Worm (Caenorhabditis elegans) whole organism, L2 larva: ENCODE results near the gene dac-1.

Experiments used
- F13H6.1 ChIP-seq: sonication (generic microtip); optimal IDR thresholded peaks from 2 replicates; lab custom pipeline; 2016; ENCODE audit warnings: missing genetic modification characterization, missing compliant biosample characterization
- Y55F3AM.14 ChIP-seq: fragments of 200-800 bp; sonication (Bioruptor generic); optimal IDR thresholded peaks from 2 replicates; lab custom pipeline; 2018; ENCODE audit warnings: mild to moderate bottlenecking, missing genetic modification characterization, missing compliant biosample characterization
- ZK546.5 ChIP-seq: sonication (generic microtip); optimal IDR thresholded peaks from 2 replicates; lab custom pipeline; 2017; ENCODE audit warnings: missing biosample characterization, missing genetic modification characterization
- aly-2 ChIP-seq: fragments of 150-350 bp; optimal IDR thresholded peaks from 2 replicates; lab custom pipeline; 2014; ENCODE audit warnings: missing biosample characterization, missing genetic modification characterization
- ama-1 ChIP-seq: fragments of 150-350 bp; optimal IDR thresholded peaks from 2 replicates; lab custom pipeline; 2018; ENCODE audit warnings: inconsistent platforms
- blmp-1 ChIP-seq: sonication (generic microtip); optimal IDR thresholded peaks from 2 replicates; lab custom pipeline; 2017; ENCODE audit warnings: missing genetic modification characterization, mild to moderate bottlenecking, missing compliant biosample characterization, antibody characterized with exemption, moderate library complexity; ENCODE audit not compliant: insufficient read depth
- ceh-16 ChIP-seq: fragments of 150-350 bp; optimal IDR thresholded peaks from 2 replicates; lab custom pipeline; 2014; ENCODE audit warnings: missing biosample characterization, missing genetic modification characterization
- ceh-82 ChIP-seq: fragments of 150-350 bp; optimal IDR thresholded peaks from 2 replicates; lab custom pipeline; 2014; ENCODE audit warnings: missing biosample characterization, missing genetic modification characterization
- crh-2 ChIP-seq: sonication (generic microtip); optimal IDR thresholded peaks from 2 replicates; lab custom pipeline; 2017; ENCODE audit warnings: missing biosample characterization, missing genetic modification characterization
- dmd-4 ChIP-seq: sonication (generic microtip); optimal IDR thresholded peaks from 2 replicates; lab custom pipeline; 2017; ENCODE audit warnings: missing biosample characterization, missing genetic modification characterization
- egl-27 ChIP-seq: sonication (generic microtip); optimal IDR thresholded peaks from 3 replicates; lab custom pipeline; 2017; ENCODE audit warnings: missing biosample characterization, missing genetic modification reagents, missing genetic modification characterization
- elt-1 ChIP-seq: fragments of 150-350 bp; optimal IDR thresholded peaks from 2 replicates; lab custom pipeline; 2014; ENCODE audit warnings: missing biosample characterization, missing genetic modification characterization
- elt-3 ChIP-seq: sonication (generic microtip); optimal IDR thresholded peaks from 2 replicates; lab custom pipeline; 2017; ENCODE audit warnings: missing biosample characterization, missing genetic modification characterization
- fos-1 ChIP-seq: fragments of 150-350 bp; optimal IDR thresholded peaks from 2 replicates; lab custom pipeline; 2014; ENCODE audit warnings: missing biosample characterization, missing genetic modification characterization
- gmeb-1 ChIP-seq: fragments of 150-350 bp; optimal IDR thresholded peaks from 2 replicates; lab custom pipeline; 2014; ENCODE audit warnings: missing biosample characterization, missing genetic modification characterization
- lin-11 ChIP-seq: fragments of 150-350 bp; sonication (generic microtip); optimal IDR thresholded peaks from 2 replicates; lab custom pipeline; 2014; ENCODE audit warnings: missing biosample characterization, missing genetic modification characterization, inconsistent platforms, mixed read lengths
- lin-13 ChIP-seq: fragments of 150-350 bp; optimal IDR thresholded peaks from 2 replicates; lab custom pipeline; 2014; ENCODE audit warnings: missing biosample characterization, missing genetic modification reagents, missing genetic modification characterization
- lin-39 ChIP-seq: fragments of 150-350 bp; optimal IDR thresholded peaks from 2 replicates; lab custom pipeline; 2014; ENCODE audit warnings: missing biosample characterization, missing genetic modification reagents, missing genetic modification characterization
- lsy-2 ChIP-seq, 2 experiments: fragments of 150-350 bp in 1 of 2; sonication (generic microtip) in 1 of 2; optimal IDR thresholded peaks; 2 replicates each; lab custom pipeline; 2014 to 2017; ENCODE audit warnings: missing biosample characterization in 2 of 2, missing genetic modification characterization in 2 of 2
- mab-5 ChIP-seq: fragments of 150-350 bp; optimal IDR thresholded peaks from 2 replicates; lab custom pipeline; 2014; ENCODE audit warnings: missing biosample characterization, missing genetic modification characterization
- mbf-1 ChIP-seq: sonication (generic microtip); optimal IDR thresholded peaks from 2 replicates; lab custom pipeline; 2017; ENCODE audit warnings: missing biosample characterization, missing genetic modification characterization
- mdl-1 ChIP-seq, 2 experiments: fragments of 150-350 bp in 1 of 2; sonication (generic microtip) in 1 of 2; optimal IDR thresholded peaks; 2 replicates each; lab custom pipeline; 2017; ENCODE audit warnings: missing biosample characterization in 2 of 2, missing genetic modification characterization in 2 of 2
- nhr-10 ChIP-seq: sonication (generic microtip); optimal IDR thresholded peaks from 2 replicates; lab custom pipeline; 2017; ENCODE audit warnings: missing biosample characterization, missing genetic modification characterization
- nhr-11 ChIP-seq: fragments of 150-350 bp; optimal IDR thresholded peaks from 2 replicates; lab custom pipeline; 2014; ENCODE audit warnings: missing biosample characterization, missing genetic modification characterization
- nhr-12 ChIP-seq: fragments of 150-350 bp; optimal IDR thresholded peaks from 2 replicates; lab custom pipeline; 2014; ENCODE audit warnings: missing biosample characterization, missing genetic modification characterization
- nhr-21 ChIP-seq: fragments of 150-350 bp; optimal IDR thresholded peaks from 2 replicates; lab custom pipeline; 2014; ENCODE audit warnings: missing biosample characterization, missing genetic modification characterization
- nhr-23 ChIP-seq: fragments of 150-350 bp; optimal IDR thresholded peaks from 2 replicates; lab custom pipeline; 2014; ENCODE audit warnings: missing biosample characterization, missing genetic modification reagents, missing genetic modification characterization
- nhr-237 ChIP-seq: fragments of 150-350 bp; optimal IDR thresholded peaks from 2 replicates; lab custom pipeline; 2014; ENCODE audit warnings: missing biosample characterization, missing genetic modification characterization
- nhr-6 ChIP-seq: fragments of 150-350 bp; optimal IDR thresholded peaks from 2 replicates; lab custom pipeline; 2014; ENCODE audit warnings: missing biosample characterization, missing genetic modification characterization
- nhr-77 ChIP-seq: fragments of 150-350 bp; optimal IDR thresholded peaks from 2 replicates; lab custom pipeline; 2014; ENCODE audit warnings: missing biosample characterization, missing genetic modification characterization
- sem-4 ChIP-seq: fragments of 150-350 bp; optimal IDR thresholded peaks from 2 replicates; lab custom pipeline; 2014; ENCODE audit warnings: missing biosample characterization, missing genetic modification reagents, missing genetic modification characterization
- sma-3 ChIP-seq: sonication (generic microtip); optimal IDR thresholded peaks from 2 replicates; lab custom pipeline; 2016; ENCODE audit warnings: missing genetic modification reagents, missing genetic modification characterization, missing compliant biosample characterization
- sma-9 ChIP-seq, 2 experiments: fragments of 150-350 bp in 1 of 2; sonication (generic microtip) in 1 of 2; optimal IDR thresholded peaks; 2 replicates each; lab custom pipeline; 2014 to 2016; ENCODE audit warnings: missing genetic modification characterization in 2 of 2, mild to moderate bottlenecking in 1 of 2, missing biosample characterization in 1 of 2, missing compliant biosample characterization in 1 of 2, missing genetic modification reagents in 1 of 2, moderate library complexity in 1 of 2
- unc-62 ChIP-seq: fragments of 150-350 bp; optimal IDR thresholded peaks from 2 replicates; lab custom pipeline; 2014; ENCODE audit warnings: missing biosample characterization, missing genetic modification reagents, missing genetic modification characterization
- zag-1 ChIP-seq: fragments of 150-350 bp; optimal IDR thresholded peaks from 2 replicates; lab custom pipeline; 2014; ENCODE audit warnings: missing biosample characterization, missing genetic modification characterization
- ztf-11 ChIP-seq: sonication (generic microtip); optimal IDR thresholded peaks from 2 replicates; lab custom pipeline; 2017; ENCODE audit warnings: missing biosample characterization, missing genetic modification characterization
- ztf-4 ChIP-seq: fragments of 150-350 bp; optimal IDR thresholded peaks from 2 replicates; lab custom pipeline; 2014; ENCODE audit warnings: missing biosample characterization, missing genetic modification characterization

Gene dac-1

DNA sequence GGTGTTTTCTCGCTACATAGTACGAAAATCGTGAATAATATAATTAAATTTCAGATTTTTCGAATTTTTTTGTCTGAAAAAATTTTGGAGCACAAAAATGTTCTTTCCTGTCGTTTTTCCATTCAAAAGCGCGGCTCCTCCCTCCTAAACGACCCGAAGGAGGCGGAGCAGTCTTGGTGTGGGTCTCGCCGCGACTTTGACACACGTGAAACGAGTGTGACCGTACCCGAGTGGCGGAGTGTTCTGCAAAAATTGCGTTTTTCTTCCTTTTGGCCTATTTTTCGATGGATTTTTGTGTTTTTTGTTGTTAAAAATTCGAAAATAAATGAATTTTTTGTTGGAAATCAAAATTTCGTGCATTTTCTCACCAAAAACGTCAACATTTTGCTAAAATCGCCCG lies 22.4 kb upstream of the dac-1 start, which contains the start of gene snt-2 (continued):
- no peak for TF ChIP-seq aly-2 (tag; lab: Kevin White, UChicago)
- TF ChIP-seq gmeb-1 (tag; lab: Kevin White, UChicago), result peak; percentile 78
- no peak for TF ChIP-seq nhr-10 (tag; lab: Kevin White, UChicago)
- TF ChIP-seq mdl-1 (tag; optimal IDR thresholded peaks at IDR 0.05; lab: Kevin White, UChicago), result peak in 1 of 2 experiments; percentile 39
- TF ChIP-seq nhr-6 (tag; lab: Kevin White, UChicago), result no peak
- no peak for TF ChIP-seq nhr-237 (tag; lab: Kevin White, UChicago)
- TF ChIP-seq zag-1 (tag; lab: Kevin White, UChicago), result no peak
- TF ChIP-seq elt-3 (tag; lab: Kevin White, UChicago), result no peak
- TF ChIP-seq nhr-23, result no peak
- no peak for TF ChIP-seq dmd-4 (tag; lab: Kevin White, UChicago)

DNA sequence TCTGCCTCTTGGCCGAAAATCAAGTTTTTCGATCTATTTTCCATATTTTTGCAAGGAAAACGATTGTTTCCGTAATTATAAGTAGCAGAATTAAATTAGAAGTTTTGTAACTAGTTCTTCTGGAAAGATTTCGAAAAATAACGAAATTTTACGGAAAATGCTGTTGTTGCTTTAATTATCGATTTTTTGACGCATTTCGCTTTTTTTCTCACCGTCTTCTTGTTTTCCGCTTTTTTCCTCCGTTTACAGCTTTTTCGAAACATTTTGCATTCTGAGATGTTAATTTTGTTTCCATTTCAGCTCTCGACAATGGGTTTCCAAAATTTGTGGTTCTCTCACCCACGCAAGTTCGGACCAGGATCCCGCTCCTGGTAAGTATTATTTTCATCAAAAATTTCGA lies 21.9 kb upstream of the dac-1 start, which contains the start of gene rps-29:
Gene rps-29 (plus strand): TSS at position 301 of the 400 bp plus-strand sequence.
- no peak for TF ChIP-seq crh-2 (tag; lab: Kevin White, UChicago)

DNA sequence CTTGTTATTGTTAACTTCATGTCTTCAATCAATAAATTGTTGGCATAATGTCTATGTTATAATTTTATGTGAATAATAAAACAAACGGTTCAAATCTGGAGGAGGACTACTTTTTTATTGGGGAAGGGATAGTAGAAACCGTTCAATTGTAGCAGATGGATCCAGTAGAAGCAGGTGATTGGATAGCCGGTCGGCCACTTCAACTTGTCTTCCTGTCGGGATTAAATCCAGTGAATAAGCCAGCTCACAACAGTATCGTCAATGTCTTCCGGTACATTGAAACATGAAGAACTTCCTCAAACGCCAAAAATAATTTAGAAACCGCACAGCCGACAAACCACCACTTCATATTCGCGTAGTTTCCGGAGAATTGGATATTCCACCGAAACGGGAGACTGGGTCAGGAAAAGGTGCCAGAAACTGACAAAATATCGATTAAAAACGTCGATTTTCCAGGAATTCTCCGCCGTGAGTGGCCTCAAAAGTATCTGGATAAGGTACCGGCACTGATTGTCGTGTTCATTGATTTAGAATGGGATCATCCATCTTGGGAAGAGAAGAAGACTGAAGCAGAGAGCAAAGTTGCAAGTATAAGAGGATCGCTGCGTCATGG lies 20.9 kb upstream of the dac-1 start, which contains the start of gene trpp-11:
Gene trpp-11 (plus strand): TSS at position 153 of the 613 bp plus-strand sequence.
- TF ChIP-seq ztf-11 (tag; lab: Kevin White, UChicago) (no peak), blmp-1 (tag; lab: Kevin White, UChicago) (no peak), elt-1 (tag; lab: Kevin White, UChicago) (no peak), nhr-77 (tag; lab: Kevin White, UChicago) (no peak), crh-2 (tag; lab: Kevin White, UChicago) (no peak)

DNA sequence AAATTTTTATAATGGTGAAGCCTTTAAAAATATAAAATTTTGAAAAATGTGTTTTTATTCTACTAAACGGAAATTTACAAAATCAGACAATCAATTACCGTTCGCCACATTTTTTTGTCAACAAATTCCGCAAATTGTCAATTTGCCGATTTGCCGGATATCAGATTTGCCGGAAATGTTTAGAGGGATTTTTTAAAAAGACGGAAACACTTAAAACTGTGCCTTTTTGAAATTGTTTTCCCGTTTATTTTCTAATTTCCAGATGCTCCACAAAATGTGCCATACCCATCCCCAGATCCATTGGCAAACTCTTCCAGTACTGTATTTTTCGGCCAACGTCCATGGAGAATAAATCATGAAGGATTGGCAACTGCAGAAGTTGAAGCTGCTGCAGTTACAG lies 18.4 kb upstream of the dac-1 start:
- TF ChIP-seq gmeb-1 (tag; lab: Kevin White, UChicago), result no peak
- TF ChIP-seq, all 48 proteins: peak for 0

DNA sequence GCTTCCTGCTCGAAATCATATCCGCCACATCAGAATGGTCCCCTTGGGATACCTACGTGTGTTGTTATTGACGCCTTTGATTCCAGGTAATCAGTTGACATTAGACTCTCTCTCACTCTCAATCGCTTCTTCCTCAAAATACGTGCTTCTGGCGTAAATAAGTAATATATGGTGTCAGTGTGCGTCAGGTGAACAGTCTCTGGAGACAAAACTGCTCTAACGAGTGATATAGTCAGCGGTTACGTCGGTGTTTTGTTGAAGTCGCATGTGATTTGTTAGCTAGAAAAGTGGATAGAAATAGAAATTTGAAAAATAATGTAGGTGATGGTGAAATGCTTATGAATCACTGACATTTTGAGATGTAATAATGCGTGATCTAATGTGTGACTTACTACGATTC lies 13.9 kb upstream of the dac-1 start:
- no peak for TF ChIP-seq lin-39 (tag; lab: Kevin White, UChicago)
- TF ChIP-seq nhr-12, result no peak
- no peak for TF ChIP-seq mab-5 (tag; lab: Kevin White, UChicago)
- no peak for TF ChIP-seq F13H6.1 (tag; lab: Kevin White, UChicago)
- no peak for TF ChIP-seq egl-27 (tag; lab: Kevin White, UChicago)
- no peak for TF ChIP-seq sem-4 (tag; lab: Kevin White, UChicago)
- TF ChIP-seq sma-9 (GFP tag; optimal IDR thresholded peaks at IDR 0.05; lab: Kevin White, UChicago), result no peak
- TF ChIP-seq sma-9 (tag; optimal IDR thresholded peaks at IDR 0.05; lab: Kevin White, UChicago), result no peak
- TF ChIP-seq mbf-1 (tag; lab: Kevin White, UChicago), result no peak
- TF ChIP-seq Y55F3AM.14 (GFP tag; lab: Kevin White, UChicago), result no peak
- TF ChIP-seq nhr-21, result no peak
- no peak for TF ChIP-seq lin-13 (GFP tag; lab: Kevin White, UChicago)
- TF ChIP-seq zag-1 (tag; lab: Kevin White, UChicago), result no peak
- TF ChIP-seq mdl-1 (tag; optimal IDR thresholded peaks at IDR 0.05; lab: Kevin White, UChicago), result no peak
- no peak for TF ChIP-seq unc-62 (GFP tag; lab: Kevin White, UChicago)
- TF ChIP-seq nhr-6 (tag; lab: Kevin White, UChicago), result no peak
- no peak for TF ChIP-seq fos-1 (tag; lab: Kevin White, UChicago)
- TF ChIP-seq ztf-4 (tag; lab: Kevin White, UChicago), result no peak

DNA sequence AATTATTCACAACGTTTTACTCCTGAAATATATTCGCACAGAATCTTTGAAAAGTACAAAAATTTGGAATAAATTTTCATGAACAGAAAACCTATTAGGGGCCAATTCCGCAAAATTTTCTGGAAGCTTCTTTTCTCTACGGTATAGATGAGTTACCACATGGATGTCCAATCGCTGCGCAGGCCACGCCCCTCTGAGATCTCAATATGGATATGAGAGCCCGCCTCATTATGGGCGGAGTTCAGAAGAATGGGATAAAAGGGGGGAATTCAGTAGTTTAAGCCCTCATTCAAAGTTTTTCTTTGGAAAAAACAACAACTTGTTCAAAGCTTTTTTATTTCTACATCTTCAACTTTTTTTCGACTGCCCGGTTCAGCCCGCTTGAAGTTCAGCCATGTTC lies 4.4 kb upstream of the dac-1 start, which contains the start of gene daf-7:
Gene daf-7 (plus strand): TSS at position 301 of the 400 bp plus-strand sequence.
- TF ChIP-seq mbf-1 (tag; lab: Kevin White, UChicago) (no peak), crh-2 (tag; lab: Kevin White, UChicago) (no peak), ceh-82 (tag; lab: Kevin White, UChicago) (no peak), sma-3 (GFP tag; lab: Kevin White, UChicago) (no peak), nhr-21 (no peak), ZK546.5 (tag; lab: Kevin White, UChicago) (no peak), sma-9 (GFP tag; optimal IDR thresholded peaks at IDR 0.05; lab: Kevin White, UChicago) (no peak), sma-9 (tag; optimal IDR thresholded peaks at IDR 0.05; lab: Kevin White, UChicago) (no peak), nhr-6 (tag; lab: Kevin White, UChicago) (no peak), mab-5 (tag; lab: Kevin White, UChicago) (no peak), ceh-16 (no peak), nhr-11 (tag; lab: Kevin White, UChicago) (no peak), lin-11 (tag; lab: Kevin White, UChicago) (no peak), lin-13 (GFP tag; lab: Kevin White, UChicago) (no peak), lsy-2 (tag; optimal IDR thresholded peaks at IDR 0.05; lab: Kevin White, UChicago) (no peak), ztf-11 (tag; lab: Kevin White, UChicago) (no peak), ama-1 (lab: Kevin White, UChicago) (no peak), elt-1 (tag; lab: Kevin White, UChicago) (no peak), unc-62 (GFP tag; lab: Kevin White, UChicago) (no peak), nhr-237 (tag; lab: Kevin White, UChicago) (no peak), nhr-10 (tag; lab: Kevin White, UChicago) (no peak)
